Worm (Caenorhabditis elegans) whole organism, late embryonic: ENCODE measurements around the gene nhx-5.

Source experiments
- C08G9.2 ChIP-seq: sonication (generic microtip); optimal IDR thresholded peaks from 2 replicates; lab custom pipeline; 2016; ENCODE audit warnings: mild to moderate bottlenecking, missing genetic modification characterization, moderate library complexity, missing compliant biosample characterization
- C38D4.7 ChIP-seq: fragments of 200-800 bp; sonication (Bioruptor generic); optimal IDR thresholded peaks from 2 replicates; lab custom pipeline; 2018; ENCODE audit warnings: mild to moderate bottlenecking, missing genetic modification characterization, moderate library complexity, missing compliant biosample characterization
- K02D7.2 ChIP-seq: sonication (generic microtip); optimal IDR thresholded peaks from 2 replicates; lab custom pipeline; 2017; ENCODE audit warnings: mild to moderate bottlenecking, missing genetic modification characterization, missing compliant biosample characterization
- T23F11.4 ChIP-seq: fragments of 200-800 bp; sonication (Bioruptor generic); optimal IDR thresholded peaks from 2 replicates; lab custom pipeline; 2018; ENCODE audit warnings: mild to moderate bottlenecking, missing genetic modification characterization, missing compliant biosample characterization
- Y22D7AL.16 ChIP-seq: sonication (generic microtip); optimal IDR thresholded peaks from 2 replicates; lab custom pipeline; 2016; ENCODE audit warnings: missing genetic modification characterization, missing compliant biosample characterization
- ama-1 ChIP-seq: fragments of 150-350 bp; optimal IDR thresholded peaks from 2 replicates; lab custom pipeline; 2014
- ceh-14 ChIP-seq: sonication (generic microtip); optimal IDR thresholded peaks from 2 replicates; lab custom pipeline; 2016; ENCODE audit warnings: missing genotype, missing genetic modification characterization, missing compliant biosample characterization
- ceh-18 ChIP-seq: sonication (generic microtip); optimal IDR thresholded peaks from 2 replicates; lab custom pipeline; 2016; ENCODE audit warnings: missing genetic modification characterization, missing compliant biosample characterization
- ceh-2 ChIP-seq: sonication (generic microtip); optimal IDR thresholded peaks from 2 replicates; lab custom pipeline; 2016; ENCODE audit warnings: missing genotype, missing genetic modification characterization, missing compliant biosample characterization
- ceh-22 ChIP-seq: sonication (generic microtip); optimal IDR thresholded peaks from 2 replicates; lab custom pipeline; 2017; ENCODE audit warnings: missing biosample characterization, missing genetic modification characterization
- ceh-31 ChIP-seq: sonication (generic microtip); optimal IDR thresholded peaks from 2 replicates; lab custom pipeline; 2016; ENCODE audit warnings: missing genetic modification characterization, missing compliant biosample characterization
- ceh-34 ChIP-seq: sonication (generic microtip); optimal IDR thresholded peaks from 2 replicates; lab custom pipeline; 2016; ENCODE audit warnings: mild to moderate bottlenecking, missing genetic modification characterization, missing compliant biosample characterization
- ceh-45 ChIP-seq: fragments of 200-800 bp; sonication (Bioruptor generic); IDR thresholded peaks from 2 replicates; pipeline ENCODE4 v1.3.6; 2022; ENCODE audit warnings: missing genetic modification reagents, missing genetic modification characterization, missing compliant biosample characterization
- ceh-48 ChIP-seq: sonication (generic microtip); optimal IDR thresholded peaks from 2 replicates; lab custom pipeline; 2016; ENCODE audit warnings: missing genetic modification characterization, inconsistent platforms, missing compliant biosample characterization
- ceh-6 ChIP-seq: fragments of 200-800 bp; sonication (Bioruptor generic); optimal IDR thresholded peaks from 2 replicates; lab custom pipeline; 2018; ENCODE audit warnings: mild to moderate bottlenecking, missing genetic modification characterization, missing compliant biosample characterization
- ceh-9 ChIP-seq: sonication (generic microtip); optimal IDR thresholded peaks from 2 replicates; lab custom pipeline; 2016; ENCODE audit warnings: mild to moderate bottlenecking, missing genetic modification characterization, inconsistent platforms, missing compliant biosample characterization
- che-1 ChIP-seq: sonication (generic microtip); optimal IDR thresholded peaks from 2 replicates; lab custom pipeline; 2016; ENCODE audit warnings: mild to moderate bottlenecking, missing genetic modification characterization, missing compliant biosample characterization
- elt-2 ChIP-seq: sonication (generic microtip); optimal IDR thresholded peaks from 2 replicates; lab custom pipeline; 2016; ENCODE audit warnings: missing genetic modification reagents, missing genetic modification characterization, missing compliant biosample characterization
- elt-4 ChIP-seq: sonication (generic microtip); optimal IDR thresholded peaks from 2 replicates; lab custom pipeline; 2016; ENCODE audit warnings: missing genetic modification characterization, missing compliant biosample characterization
- fkh-6 ChIP-seq: sonication (generic microtip); optimal IDR thresholded peaks from 2 replicates; lab custom pipeline; 2016; ENCODE audit warnings: missing genetic modification characterization, missing compliant biosample characterization
- gmeb-2 ChIP-seq: sonication (generic microtip); optimal IDR thresholded peaks from 2 replicates; lab custom pipeline; 2016; ENCODE audit warnings: missing genetic modification characterization, inconsistent platforms, missing compliant biosample characterization
- hlh-13 ChIP-seq: fragments of 200-800 bp; sonication (Bioruptor generic); optimal IDR thresholded peaks from 2 replicates; lab custom pipeline; 2018; ENCODE audit warnings: mild to moderate bottlenecking, missing genetic modification characterization, missing compliant biosample characterization
- hlh-30 ChIP-seq: sonication (generic microtip); optimal IDR thresholded peaks from 2 replicates; lab custom pipeline; 2017; ENCODE audit warnings: antibody characterized with exemption, missing genetic modification characterization, missing compliant biosample characterization; ENCODE audit not compliant: insufficient read depth
- hlh-8 ChIP-seq: sonication (generic microtip); optimal IDR thresholded peaks from 2 replicates; lab custom pipeline; 2016; ENCODE audit warnings: missing genotype, missing genetic modification characterization, missing compliant biosample characterization
- lin-11 ChIP-seq: fragments of 200-800 bp; sonication (Bioruptor generic); optimal IDR thresholded peaks from 2 replicates; lab custom pipeline; 2018; ENCODE audit warnings: mild to moderate bottlenecking, missing genetic modification characterization, missing compliant biosample characterization
- mec-3 ChIP-seq: sonication (generic microtip); optimal IDR thresholded peaks from 2 replicates; lab custom pipeline; 2016; ENCODE audit warnings: borderline replicate concordance, missing genetic modification characterization, missing compliant biosample characterization
- nfya-1 ChIP-seq: sonication (generic microtip); optimal IDR thresholded peaks from 2 replicates; lab custom pipeline; 2017; ENCODE audit warnings: missing genetic modification characterization, mild to moderate bottlenecking, missing compliant biosample characterization, antibody characterized with exemption, moderate library complexity
- nhr-11 ChIP-seq: fragments of 150-350 bp; optimal IDR thresholded peaks from 2 replicates; lab custom pipeline; 2014; ENCODE audit warnings: missing biosample characterization, missing genetic modification characterization
- odd-2 ChIP-seq: sonication (generic microtip); optimal IDR thresholded peaks from 2 replicates; lab custom pipeline; 2017; ENCODE audit warnings: antibody characterized with exemption, mild to moderate bottlenecking, missing genetic modification characterization, missing compliant biosample characterization
- pag-3 ChIP-seq: sonication (generic microtip); optimal IDR thresholded peaks from 2 replicates; lab custom pipeline; 2016; ENCODE audit warnings: missing compliant biosample characterization, missing genetic modification characterization, borderline replicate concordance
- pat-9 ChIP-seq: fragments of 200-800 bp; sonication (Bioruptor generic); optimal IDR thresholded peaks from 2 replicates; lab custom pipeline; 2018; ENCODE audit warnings: mild to moderate bottlenecking, missing genetic modification characterization, moderate library complexity, missing compliant biosample characterization
- pha-2 ChIP-seq: sonication (generic microtip); optimal IDR thresholded peaks from 2 replicates; lab custom pipeline; 2017; ENCODE audit warnings: mild to moderate bottlenecking, missing genetic modification characterization, missing compliant biosample characterization
- pha-4 ChIP-seq: fragments of 150-350 bp; optimal IDR thresholded peaks from 2 replicates; lab custom pipeline; 2018; ENCODE audit warnings: missing biosample characterization, missing genetic modification reagents, missing genetic modification characterization
- pqm-1 ChIP-seq: sonication (generic microtip); optimal IDR thresholded peaks from 2 replicates; lab custom pipeline; 2016; ENCODE audit warnings: missing genetic modification characterization, missing compliant biosample characterization
- pros-1 ChIP-seq: fragments of 150-350 bp; optimal IDR thresholded peaks from 2 replicates; lab custom pipeline; 2014; ENCODE audit warnings: missing biosample characterization, missing genetic modification reagents, missing genetic modification characterization
- ref-2 ChIP-seq: sonication (generic microtip); optimal IDR thresholded peaks from 2 replicates; lab custom pipeline; 2016; ENCODE audit warnings: missing genetic modification characterization, missing compliant biosample characterization
- rnt-1 ChIP-seq: sonication (generic microtip); optimal IDR thresholded peaks from 2 replicates; lab custom pipeline; 2016; ENCODE audit warnings: missing genetic modification characterization, missing compliant biosample characterization
- sdc-2 ChIP-seq: sonication (generic microtip); optimal IDR thresholded peaks from 2 replicates; lab custom pipeline; 2016; ENCODE audit warnings: missing genotype, missing genetic modification characterization, missing compliant biosample characterization
- syd-9 ChIP-seq: sonication (generic microtip); optimal IDR thresholded peaks from 2 replicates; lab custom pipeline; 2016; ENCODE audit warnings: mild to moderate bottlenecking, missing genetic modification characterization, moderate library complexity, missing compliant biosample characterization
- tbx-2 ChIP-seq: sonication (generic microtip); optimal IDR thresholded peaks from 2 replicates; lab custom pipeline; 2016; ENCODE audit warnings: missing genetic modification characterization, missing compliant biosample characterization
- tbx-7 ChIP-seq: sonication (generic microtip); optimal IDR thresholded peaks from 2 replicates; lab custom pipeline; 2016; ENCODE audit warnings: missing genotype, missing genetic modification characterization, missing compliant biosample characterization
- ttx-3 ChIP-seq: sonication (generic microtip); optimal IDR thresholded peaks from 2 replicates; lab custom pipeline; 2016; ENCODE audit warnings: missing genetic modification reagents, missing genetic modification characterization, missing compliant biosample characterization
- unc-3 ChIP-seq, 2 experiments: fragments of 200-800 bp in 1 of 2; sonication (Bioruptor generic) in 1 of 2; sonication (generic microtip) in 1 of 2; conservative IDR thresholded peaks in 1 of 2; optimal IDR thresholded peaks in 1 of 2; 2 replicates each; pipeline versions ENCODE4 v1.3.6 to Lab custom; 2016 to 2022; ENCODE audit warnings: missing compliant biosample characterization in 2 of 2, missing genetic modification characterization in 2 of 2, missing genetic modification reagents in 1 of 2
- unc-42 ChIP-seq: sonication (generic microtip); optimal IDR thresholded peaks from 2 replicates; lab custom pipeline; 2016; ENCODE audit warnings: missing genotype, missing genetic modification characterization, missing compliant biosample characterization
- unc-55 ChIP-seq: sonication (generic microtip); optimal IDR thresholded peaks from 2 replicates; lab custom pipeline; 2017; ENCODE audit warnings: missing biosample characterization, missing genetic modification reagents, missing genetic modification characterization
- ztf-16 ChIP-seq: sonication (generic microtip); optimal IDR thresholded peaks from 2 replicates; lab custom pipeline; 2017; ENCODE audit warnings: missing genetic modification characterization, missing compliant biosample characterization

nhx-5 gene

ce11 chrX:10597554-10598191 lies 20.9 kb downstream of the nhx-5 start:
- TF ChIP-seq gmeb-2 (tag; lab: Kevin White, UChicago) (no peak), pat-9 (tag; lab: Kevin White, UChicago) (no peak), fkh-6 (tag; lab: Kevin White, UChicago) (no peak), elt-2 (tag; lab: Kevin White, UChicago) (peak; percentile 89), pros-1 (tag; lab: Kevin White, UChicago) (peak; percentile 13), syd-9 (tag; lab: Kevin White, UChicago) (no peak), pqm-1 (no peak), C38D4.7 (GFP tag; lab: Kevin White, UChicago) (no peak), ceh-45 (no peak), rnt-1 (tag; lab: Kevin White, UChicago) (peak; percentile 57), ceh-22 (tag; lab: Kevin White, UChicago) (no peak), mec-3 (tag; lab: Kevin White, UChicago) (no peak), nfya-1 (tag; lab: Kevin White, UChicago) (peak; percentile 95), pag-3 (tag; lab: Kevin White, UChicago) (no peak), K02D7.2 (no peak), ceh-6 (GFP tag; lab: Kevin White, UChicago) (peak; percentile 39), ceh-34 (tag; lab: Kevin White, UChicago) (peak; percentile 27), Y22D7AL.16 (tag; lab: Kevin White, UChicago) (no peak), ztf-16 (tag; lab: Kevin White, UChicago) (no peak), nhr-11 (no peak), ama-1 (lab: Kevin White, UChicago) (no peak), unc-55 (peak; percentile 73), tbx-2 (peak; percentile 56), pha-4 (tag; lab: Kevin White, UChicago) (no peak), ttx-3 (tag; lab: Kevin White, UChicago) (no peak), unc-42 (peak; percentile 30), C08G9.2 (peak; percentile 30), ref-2 (tag; lab: Kevin White, UChicago) (peak; percentile 64), lin-11 (tag; lab: Kevin White, UChicago) (no peak), unc-3 (GFP tag; conservative IDR thresholded peaks at IDR 0.05; lab: Robert Waterston, UW) (no peak), unc-3 (tag; optimal IDR thresholded peaks at IDR 0.05; lab: Kevin White, UChicago) (no peak), tbx-7 (tag; lab: Kevin White, UChicago) (no peak), hlh-13 (GFP tag; lab: Kevin White, UChicago) (no peak), ceh-48 (tag; lab: Kevin White, UChicago) (peak; percentile 41), che-1 (tag; lab: Kevin White, UChicago) (no peak), ceh-14 (tag; lab: Kevin White, UChicago) (no peak), T23F11.4 (GFP tag; lab: Kevin White, UChicago) (no peak), sdc-2 (tag; lab: Kevin White, UChicago) (peak; percentile 30), ceh-9 (tag; lab: Kevin White, UChicago) (no peak), ceh-2 (tag; lab: Kevin White, UChicago) (peak; percentile 25), elt-4 (tag; lab: Kevin White, UChicago) (no peak), odd-2 (no peak), ceh-18 (tag; lab: Kevin White, UChicago) (no peak), ceh-31 (tag; lab: Kevin White, UChicago) (peak; percentile 99), hlh-8 (tag; lab: Kevin White, UChicago) (no peak), pha-2 (tag; lab: Kevin White, UChicago) (no peak), hlh-30 (peak; percentile 66)
